Worm (Caenorhabditis elegans): ENCODE data around the gene K08D8.3.

DNA sequence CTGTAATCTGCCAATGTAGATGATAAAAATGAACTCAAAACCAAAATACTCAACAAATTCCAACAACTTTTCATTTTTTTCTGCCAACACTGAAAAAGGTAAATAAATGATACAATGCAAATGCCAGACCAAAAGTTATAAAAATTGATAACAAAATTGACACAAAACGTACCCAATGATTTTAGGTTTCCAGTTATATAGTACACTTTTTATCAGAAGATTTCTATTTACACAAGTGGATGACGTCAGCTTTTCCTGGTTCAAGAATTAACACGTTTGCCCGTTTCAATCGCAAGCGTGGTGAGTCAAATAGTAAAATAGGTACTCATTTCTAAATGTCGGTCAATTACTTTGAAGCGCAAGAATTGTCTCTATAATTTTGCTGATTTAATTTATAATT, 26.9 kb downstream of the K08D8.3 start, which contains the start of gene ZK896.5:
- TF ChIP-seq W03F9.2 (tag; optimal IDR thresholded peaks at IDR 0.05) (no peak), dao-5 (tag; optimal IDR thresholded peaks at IDR 0.05) (no peak), him-1 (tag; optimal IDR thresholded peaks at IDR 0.05) (no peak)

Measured in whole organism, L4/young adult.